Fruit fly (Drosophila melanogaster) whole organism, larva: Measurements from ENCODE around the gene AP-1mu.

Source experiments
- noc ChIP-seq: fragments of 200-800 bp; sonication (Bioruptor generic); optimal IDR thresholded peaks from 3 replicates; lab custom pipeline; 2019; ENCODE audit warnings: missing biosample characterization, mild to moderate bottlenecking, missing genetic modification characterization, moderate library complexity

The AP-1mu gene

dm6 chr3R:9561121-9561520 is 1.8 kb upstream of the AP-1mu start:
- no peak for TF ChIP-seq noc (tag; lab: Kevin White, UChicago)

- peak; percentile 50 for TF ChIP-seq noc (tag; lab: Kevin White, UChicago)
Observed at dm6 chr3R:9555334-9555974, 3.9 kb downstream of the AP-1mu start, which contains the start of the genes CG9386 and BckdhA. TSS of gene CG9386 (minus strand) at chr3R:9555408. TSS of gene BckdhA (plus strand) at chr3R:9555785.

DNA sequence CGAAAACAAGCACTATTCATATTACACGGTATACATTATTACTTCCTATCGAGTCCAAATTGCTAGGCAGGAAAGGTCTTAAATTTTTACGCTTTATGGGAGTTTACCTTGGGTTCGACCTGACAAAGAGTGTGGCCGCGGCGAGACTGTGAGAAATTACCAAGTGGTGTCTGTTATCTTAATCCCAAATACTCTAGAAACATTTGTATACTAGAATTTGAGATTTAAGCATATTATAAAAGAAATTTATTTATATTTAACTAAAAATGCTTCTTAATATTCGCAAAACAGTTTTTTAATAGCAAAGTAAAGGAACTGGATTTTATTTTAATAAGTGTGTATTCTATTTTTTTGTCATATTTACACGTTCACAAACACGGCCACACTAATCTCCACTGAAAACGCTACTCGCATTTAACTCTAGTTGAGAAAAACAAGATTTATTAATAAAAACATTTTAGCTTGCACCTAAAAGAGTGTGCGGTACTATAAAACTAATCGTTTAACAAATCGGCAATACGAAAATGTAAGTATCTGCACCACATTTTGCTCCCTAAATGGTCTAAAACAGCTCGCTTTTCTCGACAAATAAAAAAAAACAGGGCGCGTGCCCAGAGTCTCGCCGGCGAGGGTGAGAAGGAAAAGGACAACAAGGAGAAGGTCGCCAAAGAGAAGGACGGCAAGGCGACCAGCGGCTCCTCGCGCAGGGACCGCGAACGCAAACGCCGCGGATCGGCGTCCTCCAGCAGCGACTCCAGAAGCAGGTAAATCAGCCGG is 7.5 kb downstream of the AP-1mu start, which contains the start of the genes mura and RnpS1:
Gene mura, minus strand, starts transcription at position 148 of the 777 bp plus-strand sequence.
Gene RnpS1, plus strand, starts transcription at position 376 of the 777 bp plus-strand sequence.
- TF ChIP-seq noc (tag; lab: Kevin White, UChicago), result peak; percentile 61

DNA sequence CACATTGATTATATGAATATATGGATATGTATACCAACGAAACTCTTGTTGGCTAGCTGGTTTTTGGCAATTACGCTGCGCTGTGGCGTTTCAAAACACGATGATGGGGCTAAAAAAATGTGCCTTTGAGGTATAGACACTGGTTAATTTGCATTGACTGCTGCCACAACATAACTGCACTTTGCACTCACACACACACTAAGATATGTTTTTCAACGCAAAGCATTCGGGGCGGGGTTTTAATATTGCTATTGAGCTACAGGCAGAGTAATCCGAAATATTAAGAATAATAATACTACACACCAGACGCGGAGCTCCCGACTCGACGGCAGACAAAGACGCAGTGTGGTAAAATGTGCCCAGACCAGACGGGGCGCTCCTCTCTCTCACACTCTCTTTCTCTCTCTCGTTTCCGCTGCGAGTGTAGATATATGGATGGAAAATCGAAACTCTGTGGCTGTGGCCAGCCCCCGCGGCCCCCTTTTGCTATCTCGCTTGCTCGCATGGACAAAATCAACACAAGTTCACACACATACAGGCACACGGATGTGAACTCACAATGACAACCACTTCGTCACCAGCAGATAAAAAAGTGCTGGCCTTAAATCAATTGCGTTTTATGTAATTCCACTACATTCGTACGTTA is 8.2 kb downstream of the AP-1mu start:
- no peak for TF ChIP-seq noc (tag; lab: Kevin White, UChicago)

DNA sequence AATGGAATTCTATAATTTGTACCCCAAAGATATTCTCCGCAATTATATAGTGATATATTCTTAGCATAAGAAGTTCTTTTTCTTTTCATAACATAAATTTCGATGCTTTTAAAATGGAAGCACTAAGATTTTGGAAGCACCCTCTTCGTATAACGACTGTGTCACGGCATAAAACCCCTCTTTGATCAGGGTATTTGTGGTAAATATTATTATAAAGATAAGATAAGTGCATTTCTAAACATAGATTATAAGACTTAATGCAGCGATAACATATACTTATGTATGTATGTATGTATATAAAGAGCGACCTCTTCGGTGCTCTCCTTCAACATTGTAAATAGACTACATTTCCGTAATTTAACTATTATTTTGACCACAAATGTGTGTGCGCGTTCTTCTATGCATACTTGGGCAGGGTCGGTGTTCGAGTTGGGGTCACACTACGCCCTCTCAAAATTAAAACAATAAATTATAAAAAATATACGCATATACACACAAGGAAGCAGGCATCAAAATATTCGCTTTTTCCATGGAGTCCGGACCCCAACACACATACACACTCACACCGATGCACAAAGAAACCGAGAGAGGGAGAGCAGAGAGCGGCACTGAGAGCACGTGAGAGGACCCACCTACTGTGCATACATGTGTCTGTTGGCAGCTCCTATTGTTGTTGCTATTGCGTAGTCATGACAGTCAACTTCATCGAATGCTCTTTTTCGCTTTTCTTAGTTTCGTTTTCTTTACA is 8.9 kb downstream of the AP-1mu start:
- no peak for TF ChIP-seq noc (tag; lab: Kevin White, UChicago)

- TF ChIP-seq noc (tag; lab: Kevin White, UChicago), result no peak
Observed at dm6 chr3R:9548769-9549168, 10.6 kb downstream of the AP-1mu start.

DNA sequence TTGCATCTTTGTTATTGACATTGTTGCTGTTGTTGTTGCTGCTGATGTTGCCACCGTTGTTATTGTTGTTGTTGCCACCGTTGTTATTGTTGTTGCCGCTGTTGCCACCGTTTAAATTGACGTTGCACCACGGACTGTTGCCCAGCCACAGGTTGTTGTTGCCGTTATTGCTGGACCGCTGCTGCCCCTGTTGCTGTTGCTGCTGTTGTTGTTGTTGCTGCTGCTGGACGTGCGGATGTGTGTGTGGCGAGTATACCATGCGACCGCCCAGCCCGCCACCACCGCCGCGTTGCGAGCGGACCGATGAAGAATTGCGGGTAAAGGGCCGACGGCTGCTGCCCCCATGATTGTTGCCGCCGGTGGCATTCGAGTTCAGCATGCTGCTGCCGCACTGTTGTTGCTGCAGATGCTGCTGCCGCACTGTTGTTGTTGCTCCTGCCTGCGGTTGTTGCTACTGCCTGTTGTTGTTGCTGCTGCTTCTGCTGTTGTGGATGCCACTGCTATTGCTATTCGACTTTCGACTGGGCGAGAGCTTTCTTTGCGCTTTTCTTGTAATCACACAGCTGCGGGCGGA is 12.4 kb downstream of the AP-1mu start:
- no peak for TF ChIP-seq noc (tag; lab: Kevin White, UChicago)

DNA sequence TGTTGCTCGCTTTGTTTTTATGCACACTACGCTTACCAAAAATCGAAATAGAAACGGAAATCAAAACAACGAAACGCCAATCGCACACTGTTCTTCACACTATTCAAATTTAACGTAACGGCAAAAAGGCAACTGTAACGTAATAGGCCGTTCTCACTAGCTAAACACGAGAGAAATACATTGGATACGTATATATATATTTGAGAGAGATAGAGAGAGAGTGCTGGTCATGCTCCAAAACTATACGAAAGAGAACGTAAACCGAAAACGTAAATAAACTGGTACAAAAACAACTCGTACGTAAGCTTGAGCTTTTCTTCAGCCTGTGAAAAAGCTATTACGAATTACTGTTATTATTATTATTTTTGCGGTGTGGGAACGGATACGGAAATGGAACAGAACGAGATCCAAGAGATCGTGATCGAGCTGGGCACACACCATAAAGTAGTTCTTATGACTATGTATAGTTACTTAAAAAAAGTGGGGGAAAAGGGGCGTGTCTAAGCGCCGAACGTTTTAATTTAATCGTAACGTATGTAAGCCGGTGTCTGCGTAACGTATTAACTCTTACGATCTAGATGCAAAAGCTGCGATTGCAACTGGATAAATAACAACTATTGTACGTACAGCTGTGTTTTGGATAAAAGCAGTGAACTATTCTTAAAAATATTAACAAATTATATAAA is 15.7 kb downstream of the AP-1mu start:
- no peak for TF ChIP-seq noc (tag; lab: Kevin White, UChicago)

dm6 chr3R:9534595-9535217 is 24.6 kb downstream of the AP-1mu start:
- no peak for TF ChIP-seq noc (tag; lab: Kevin White, UChicago)

- TF ChIP-seq noc (tag; lab: Kevin White, UChicago), result peak; percentile 79
Observed at dm6 chr3R:9534125-9534496, 25.2 kb downstream of the AP-1mu start.

dm6 chr3R:9533181-9534124 is 25.9 kb downstream of the AP-1mu start:
- TF ChIP-seq noc (tag; lab: Kevin White, UChicago), result peak; percentile 98

dm6 chr3R:9532437-9533180 is 26.7 kb downstream of the AP-1mu start, which contains the start of gene by:
TSS of gene by (minus strand) at chr3R:9533011.
- no peak for TF ChIP-seq noc (tag; lab: Kevin White, UChicago)
